Worm (Caenorhabditis elegans) whole organism, mixed stage, embryonic: ENCODE data around the gene C17E7.9.

Source experiments
- drap-1 ChIP-seq: fragments of 200-800 bp; sonication (Bioruptor generic); optimal IDR thresholded peaks from 3 replicates; lab custom pipeline; 2018; ENCODE audit warnings: mild to moderate bottlenecking, missing genetic modification characterization, missing compliant biosample characterization
- elt-1 ChIP-seq: sonication (generic microtip); optimal IDR thresholded peaks from 2 replicates; lab custom pipeline; 2017; ENCODE audit warnings: missing genetic modification characterization, mild to moderate bottlenecking, missing compliant biosample characterization, antibody characterized with exemption, moderate library complexity, borderline replicate concordance; ENCODE audit not compliant: insufficient read depth
- elt-3 ChIP-seq: fragments of 150-350 bp; optimal IDR thresholded peaks from 2 replicates; lab custom pipeline; 2014; ENCODE audit warnings: missing biosample characterization, missing genetic modification characterization
- flh-1 ChIP-seq: fragments of 200-800 bp; sonication (Bioruptor generic); optimal IDR thresholded peaks from 2 replicates; lab custom pipeline; 2018; ENCODE audit warnings: mild to moderate bottlenecking, missing genetic modification characterization, moderate library complexity, missing compliant biosample characterization
- nhr-12 ChIP-seq: fragments of 150-350 bp; optimal IDR thresholded peaks from 2 replicates; lab custom pipeline; 2014; ENCODE audit warnings: missing biosample characterization, missing genetic modification characterization
- nhr-237 ChIP-seq: fragments of 150-350 bp; optimal IDR thresholded peaks from 2 replicates; lab custom pipeline; 2014; ENCODE audit warnings: missing biosample characterization, missing genetic modification characterization
- pha-4 ChIP-seq: fragments of 150-350 bp; optimal IDR thresholded peaks from 2 replicates; lab custom pipeline; 2018; ENCODE audit warnings: missing biosample characterization, missing genetic modification reagents, missing genetic modification characterization
- snpc-4 ChIP-seq: fragments of 150-350 bp; optimal IDR thresholded peaks from 2 replicates; lab custom pipeline; 2014; ENCODE audit warnings: missing biosample characterization, missing genetic modification characterization
- unc-62 ChIP-seq: fragments of 150-350 bp; optimal IDR thresholded peaks from 2 replicates; lab custom pipeline; 2014; ENCODE audit warnings: missing biosample characterization, missing genetic modification reagents, missing genetic modification characterization
- ztf-11 ChIP-seq: fragments of 150-350 bp; optimal IDR thresholded peaks from 2 replicates; lab custom pipeline; 2014; ENCODE audit warnings: missing biosample characterization, missing genetic modification characterization

DNA sequence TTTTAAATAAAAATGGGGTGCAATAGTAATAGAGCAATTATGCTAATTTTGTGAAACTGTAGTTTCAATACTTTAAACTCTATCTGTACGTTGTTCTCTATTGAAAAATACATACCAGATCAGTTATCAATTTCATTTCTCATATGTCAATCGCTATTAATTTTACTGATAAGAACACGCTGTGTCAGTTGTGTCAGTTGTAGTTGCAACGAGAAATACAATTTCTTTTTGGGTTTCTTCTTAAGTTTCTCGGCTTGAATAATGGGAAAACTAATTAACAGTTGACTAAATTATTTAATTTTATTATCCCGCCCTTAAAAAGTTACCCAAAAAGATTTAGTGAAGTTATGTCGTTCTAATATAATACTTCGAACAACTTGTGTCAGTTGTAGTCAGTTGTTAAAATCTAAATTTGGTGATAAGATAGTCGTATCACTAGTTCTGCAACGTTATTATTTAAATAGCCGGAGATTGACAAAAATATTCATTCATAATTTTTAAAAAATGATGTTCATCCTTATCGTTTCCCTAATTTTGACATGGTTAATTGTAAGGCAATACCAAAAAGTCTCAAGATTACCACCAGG is 45.3 kb upstream of the C17E7.9 start, which contains the start of gene cyp-35A5:
- TF ChIP-seq nhr-237 (tag; lab: Kevin White, UChicago) (no peak), flh-1 (GFP tag; lab: Kevin White, UChicago) (no peak), elt-1 (no peak), elt-3 (tag; lab: Kevin White, UChicago) (no peak), drap-1 (GFP tag; lab: Kevin White, UChicago) (no peak), ztf-11 (no peak), snpc-4 (tag; lab: Kevin White, UChicago) (no peak), unc-62 (GFP tag; lab: Kevin White, UChicago) (no peak), pha-4 (tag; lab: Kevin White, UChicago) (no peak), nhr-12 (tag; lab: Kevin White, UChicago) (no peak)
